Fruit fly (Drosophila melanogaster) whole organism, embryonic: ENCODE data around the gene CG10226.

ENCODE experiments used
- Abd-B ChIP-seq: fragments of 200-800 bp; sonication (Bioruptor generic); optimal IDR thresholded peaks from 2 replicates; lab custom pipeline; 2018; ENCODE audit warnings: missing biosample characterization, mild to moderate bottlenecking, missing genetic modification characterization, moderate library complexity
- Asciz ChIP-seq: fragments of 200-800 bp; sonication (Bioruptor generic); optimal IDR thresholded peaks from 2 replicates; lab custom pipeline; 2017; ENCODE audit warnings: missing biosample characterization, mild to moderate bottlenecking, missing genetic modification characterization, missing genetic modification reagents
- B-H1 ChIP-seq: fragments of 200-800 bp; sonication (Bioruptor generic); IDR thresholded peaks from 3 replicates; pipeline ENCODE4 v1.3.6; 2022; ENCODE audit warnings: missing biosample characterization, missing genetic modification characterization
- Bdp1 ChIP-seq: fragments of 200-800 bp; sonication (Bioruptor generic); optimal IDR thresholded peaks from 3 replicates; lab custom pipeline; 2016; ENCODE audit warnings: missing biosample characterization, missing genetic modification characterization
- CG11085 ChIP-seq: fragments of 200-800 bp; sonication (Bioruptor generic); IDR thresholded peaks from 2 replicates; pipeline ENCODE4 v1.3.6; 2022; ENCODE audit warnings: missing biosample characterization, missing genetic modification characterization
- CG11093 ChIP-seq: fragments of 200-800 bp; sonication (Bioruptor generic); IDR thresholded peaks from 3 replicates; pipeline ENCODE4 v1.3.6; 2022; ENCODE audit warnings: missing biosample characterization, missing genetic modification characterization
- CG11696 ChIP-seq: fragments of 200-800 bp; sonication (Bioruptor generic); IDR thresholded peaks from 2 replicates; pipeline ENCODE4 v1.3.6; 2022; ENCODE audit warnings: missing biosample characterization, missing genetic modification characterization
- CG1233 ChIP-seq: fragments of 200-800 bp; sonication (Bioruptor generic); optimal IDR thresholded peaks from 4 replicates; lab custom pipeline; 2018; ENCODE audit warnings: missing biosample characterization, mild to moderate bottlenecking, missing genetic modification characterization
- CG12744 ChIP-seq: fragments of 200-800 bp; sonication (Bioruptor generic); optimal IDR thresholded peaks from 2 replicates; lab custom pipeline; 2016; ENCODE audit warnings: missing biosample characterization, missing genetic modification characterization
- CG16815 ChIP-seq: fragments of 200-800 bp; sonication (Bioruptor generic); optimal IDR thresholded peaks from 3 replicates; lab custom pipeline; 2017; ENCODE audit warnings: missing biosample characterization, mild to moderate bottlenecking, missing genetic modification characterization
- CG33557 ChIP-seq: fragments of 200-800 bp; sonication (Bioruptor generic); optimal IDR thresholded peaks from 2 replicates; lab custom pipeline; 2019; ENCODE audit warnings: missing biosample characterization, mild to moderate bottlenecking, missing genetic modification characterization, moderate library complexity
- CG3726 ChIP-seq: fragments of 200-800 bp; sonication (Bioruptor generic); IDR thresholded peaks from 3 replicates; pipeline ENCODE4, ENCODE4 v1.3.6; 2022; ENCODE audit warnings: missing biosample characterization, missing genetic modification characterization
- CG6683 ChIP-seq: fragments of 200-800 bp; sonication (Bioruptor generic); optimal IDR thresholded peaks from 2 replicates; lab custom pipeline; 2017; ENCODE audit warnings: missing biosample characterization, mild to moderate bottlenecking, missing genetic modification characterization, missing genetic modification reagents
- CG6765 ChIP-seq: fragments of 200-800 bp; sonication (Bioruptor generic); optimal IDR thresholded peaks from 3 replicates; lab custom pipeline; 2017; ENCODE audit warnings: missing biosample characterization, mild to moderate bottlenecking, missing genetic modification characterization
- CG7271 ChIP-seq: fragments of 200-800 bp; sonication (Bioruptor generic); optimal IDR thresholded peaks from 2 replicates; lab custom pipeline; 2018; ENCODE audit warnings: missing biosample characterization, mild to moderate bottlenecking, missing genetic modification characterization, moderate library complexity
- CG8359 ChIP-seq: fragments of 200-800 bp; sonication (Bioruptor generic); optimal IDR thresholded peaks from 2 replicates; lab custom pipeline; 2017; ENCODE audit warnings: missing biosample characterization, mild to moderate bottlenecking, missing genetic modification characterization, borderline replicate concordance
- CG9215 ChIP-seq: fragments of 200-800 bp; sonication (Bioruptor generic); IDR thresholded peaks from 2 replicates; pipeline ENCODE4 v1.3.6; 2022; ENCODE audit warnings: missing biosample characterization, missing genetic modification characterization
- CG9609 ChIP-seq: fragments of 200-800 bp; sonication (Bioruptor generic); optimal IDR thresholded peaks from 3 replicates; lab custom pipeline; 2016; ENCODE audit warnings: missing biosample characterization, missing genetic modification characterization
- CTCF ChIP-seq: fragments of 200-800 bp; sonication (Bioruptor generic); optimal IDR thresholded peaks from 2 replicates; lab custom pipeline; 2017; ENCODE audit warnings: missing biosample characterization, mild to moderate bottlenecking, missing genetic modification characterization, moderate library complexity
- CoRest ChIP-seq: fragments of 200-800 bp; sonication (Bioruptor generic); optimal IDR thresholded peaks from 3 replicates; lab custom pipeline; 2018; ENCODE audit warnings: missing biosample characterization, mild to moderate bottlenecking, missing genetic modification characterization, moderate library complexity
- D19A ChIP-seq: fragments of 200-800 bp; optimal IDR thresholded peaks from 3 replicates; lab custom pipeline; 2019; ENCODE audit warnings: missing biosample characterization, mild to moderate bottlenecking, missing genetic modification characterization, moderate library complexity
- Dad ChIP-seq: fragments of 200-800 bp; sonication (Bioruptor generic); optimal IDR thresholded peaks from 3 replicates; lab custom pipeline; 2016; ENCODE audit warnings: missing biosample characterization, missing genetic modification characterization
- Dll ChIP-seq: fragments of 200-800 bp; sonication (Bioruptor generic); IDR thresholded peaks from 4 replicates; pipeline ENCODE4 v1.3.6; 2022; ENCODE audit warnings: missing biosample characterization, missing genetic modification characterization; ENCODE audit not compliant: partially characterized antibody
- Elba2 ChIP-seq: fragments of 200-800 bp; sonication (Bioruptor generic); optimal IDR thresholded peaks from 3 replicates; lab custom pipeline; 2016; ENCODE audit warnings: missing biosample characterization, missing genetic modification characterization
- Hr39 ChIP-seq: fragments of >200 bp; optimal IDR thresholded peaks from 2 replicates; lab custom pipeline; 2017
- Rfx ChIP-seq: fragments of 200-800 bp; sonication (Bioruptor generic); IDR thresholded peaks from 2 replicates; pipeline ENCODE4 v1.3.6; 2022; ENCODE audit warnings: missing biosample characterization, missing genetic modification characterization
- Sin3A ChIP-seq: fragments of >200 bp; optimal IDR thresholded peaks from 2 replicates; lab custom pipeline; 2018
- Sry-δ ChIP-seq: fragments of 200-800 bp; sonication (Bioruptor generic); optimal IDR thresholded peaks from 2 replicates; lab custom pipeline; 2016; ENCODE audit warnings: missing biosample characterization, missing genetic modification characterization
- br ChIP-seq: fragments of >200 bp; optimal IDR thresholded peaks from 2 replicates; lab custom pipeline; 2017
- caup ChIP-seq: fragments of 200-800 bp; sonication (Bioruptor generic); optimal IDR thresholded peaks from 3 replicates; lab custom pipeline; 2017; ENCODE audit warnings: missing biosample characterization, mild to moderate bottlenecking, missing genetic modification characterization, moderate library complexity; ENCODE audit not compliant: severe bottlenecking
- chinmo ChIP-seq: fragments of 200-800 bp; sonication (Bioruptor generic); IDR thresholded peaks from 4 replicates; pipeline ENCODE4 v1.3.6; 2022; ENCODE audit warnings: missing biosample characterization, missing genetic modification characterization; ENCODE audit not compliant: partially characterized antibody
- crc ChIP-seq: fragments of 200-800 bp; sonication (Bioruptor generic); optimal IDR thresholded peaks from 2 replicates; lab custom pipeline; 2016; ENCODE audit warnings: missing biosample characterization, missing genetic modification characterization
- dan ChIP-seq: fragments of 200-800 bp; sonication (Bioruptor generic); IDR thresholded peaks from 2 replicates; pipeline ENCODE4 v1.3.6; 2022; ENCODE audit warnings: missing biosample characterization, missing genetic modification characterization
- dysf ChIP-seq: fragments of 200-800 bp; sonication (Bioruptor generic); IDR thresholded peaks from 3 replicates; pipeline ENCODE4 v1.3.6; 2022; ENCODE audit warnings: missing biosample characterization, missing genetic modification characterization
- fru ChIP-seq: fragments of >200 bp; optimal IDR thresholded peaks from 2 replicates; lab custom pipeline; 2017
- gcm ChIP-seq: fragments of 200-800 bp; sonication (Bioruptor generic); optimal IDR thresholded peaks from 2 replicates; lab custom pipeline; 2019; ENCODE audit warnings: missing biosample characterization, mild to moderate bottlenecking, missing genetic modification characterization, moderate library complexity
- grn ChIP-seq: fragments of 200-800 bp; sonication (Bioruptor generic); optimal IDR thresholded peaks from 3 replicates; lab custom pipeline; 2017; ENCODE audit warnings: missing biosample characterization, missing genetic modification characterization
- her ChIP-seq: fragments of 200-800 bp; sonication (Bioruptor generic); optimal IDR thresholded peaks from 2 replicates; lab custom pipeline; 2016; ENCODE audit warnings: missing biosample characterization, missing genetic modification characterization
- insv ChIP-seq, 2 experiments: fragments of 200-800 bp; sonication (Bioruptor generic); optimal IDR thresholded peaks; 3 replicates each; lab custom pipeline; 2016 to 2018; ENCODE audit warnings: missing biosample characterization in 2 of 2, missing genetic modification characterization in 2 of 2
- jing ChIP-seq: fragments of 200-800 bp; sonication (Bioruptor generic); optimal IDR thresholded peaks from 2 replicates; lab custom pipeline; 2018; ENCODE audit warnings: missing biosample characterization, mild to moderate bottlenecking, missing genetic modification characterization
- ken ChIP-seq: fragments of 200-800 bp; sonication (Bioruptor generic); IDR thresholded peaks from 3 replicates; pipeline ENCODE4 v1.3.6; 2022; ENCODE audit warnings: missing biosample characterization, missing genetic modification characterization
- nerfin-1 ChIP-seq: fragments of 200-800 bp; sonication (Bioruptor generic); optimal IDR thresholded peaks from 3 replicates; lab custom pipeline; 2019; ENCODE audit warnings: missing biosample characterization, mild to moderate bottlenecking, missing genetic modification characterization, moderate library complexity
- org-1 ChIP-seq: fragments of 200-800 bp; sonication (Bioruptor generic); optimal IDR thresholded peaks from 2 replicates; lab custom pipeline; 2017; ENCODE audit warnings: missing biosample characterization, missing genetic modification characterization
- phol ChIP-seq: fragments of 200-800 bp; sonication (Bioruptor generic); optimal IDR thresholded peaks from 3 replicates; lab custom pipeline; 2018; ENCODE audit warnings: missing biosample characterization, mild to moderate bottlenecking, missing genetic modification characterization, moderate library complexity
- rib ChIP-seq: fragments of 200-800 bp; sonication (Bioruptor generic); IDR thresholded peaks from 2 replicates; pipeline ENCODE4 v1.3.6; 2022; ENCODE audit warnings: missing biosample characterization, missing genetic modification characterization
- run ChIP-seq: fragments of 200-800 bp; sonication (Bioruptor generic); optimal IDR thresholded peaks from 3 replicates; lab custom pipeline; 2018; ENCODE audit warnings: missing biosample characterization, mild to moderate bottlenecking, missing genetic modification characterization
- sd ChIP-seq: fragments of 200-800 bp; sonication (Bioruptor generic); optimal IDR thresholded peaks from 3 replicates; lab custom pipeline; 2018; ENCODE audit warnings: missing biosample characterization, mild to moderate bottlenecking, missing genetic modification characterization, moderate library complexity
- slp2 ChIP-seq: fragments of 200-800 bp; sonication (Bioruptor generic); optimal IDR thresholded peaks from 2 replicates; lab custom pipeline; 2016; ENCODE audit warnings: missing biosample characterization, missing genetic modification characterization
- sr ChIP-seq: fragments of 200-800 bp; sonication (Bioruptor generic); IDR thresholded peaks from 3 replicates; pipeline ENCODE4 v1.3.6; 2022; ENCODE audit warnings: missing biosample characterization, missing genetic modification characterization
- tna ChIP-seq: fragments of 200-800 bp; sonication (Bioruptor generic); IDR thresholded peaks from 2 replicates; pipeline ENCODE4 v1.3.6; 2022; ENCODE audit warnings: missing biosample characterization, missing genetic modification characterization; ENCODE audit not compliant: partially characterized antibody
- zf30C ChIP-seq: fragments of 200-800 bp; sonication (Bioruptor generic); optimal IDR thresholded peaks from 3 replicates; lab custom pipeline; 2018; ENCODE audit warnings: missing biosample characterization, mild to moderate bottlenecking, missing genetic modification characterization

CG10226 gene

dm6 chr3L:6192822-6193555 is 46.9 kb downstream of the CG10226 start, which contains the start of the genes Sf3b6 and Tnpo (continued):
- peak; percentile 84 for TF ChIP-seq Dll (GFP tag; lab: Robert Waterston, UW)
- no peak for TF ChIP-seq jing (GFP tag; lab: Kevin White, UChicago)
- TF ChIP-seq D19A: no peak
- no peak for TF ChIP-seq CTCF
- peak; percentile 88 for TF ChIP-seq Rfx (GFP tag; lab: Robert Waterston, UW)
- no peak for TF ChIP-seq fru
- TF ChIP-seq Bdp1 (GFP tag; lab: Kevin White, UChicago): peak; percentile 63
- TF ChIP-seq CG16815 (GFP tag; lab: Kevin White, UChicago): peak; percentile 89
- no peak for TF ChIP-seq tna (GFP tag; lab: Robert Waterston, UW)
- TF ChIP-seq dysf (GFP tag; lab: Robert Waterston, UW): peak; percentile 89
- peak; percentile 31; the same call in 1 of the 2 replicates for TF ChIP-seq CG11696
- peak; percentile 9 for TF ChIP-seq her (GFP tag; lab: Kevin White, UChicago)
- peak; percentile 57; the same call in 1 of the 3 replicates for TF ChIP-seq CG3726 (GFP tag; lab: Robert Waterston, UW)
- TF ChIP-seq sd: no peak
- TF ChIP-seq insv (GFP tag; optimal IDR thresholded peaks at IDR 0.05; lab: Kevin White, UChicago): peak in 1 of 2 experiments; percentile 52
- TF ChIP-seq CG6765 (GFP tag; lab: Kevin White, UChicago): peak; percentile 35
- peak; percentile 83 for TF ChIP-seq CG33557
- TF ChIP-seq dan: peak; percentile 49; the same call in 1 of the 2 replicates
- no peak for TF ChIP-seq br
- peak; percentile 31 for TF ChIP-seq slp2 (GFP tag; lab: Kevin White, UChicago)
- peak; percentile 91 for TF ChIP-seq phol (tag; lab: Kevin White, UChicago)
- no peak for TF ChIP-seq crc (GFP tag; lab: Kevin White, UChicago)
- peak; percentile 72 for TF ChIP-seq Elba2 (GFP tag; lab: Kevin White, UChicago)
- TF ChIP-seq CG7271 (tag; lab: Kevin White, UChicago): peak; percentile 54
- TF ChIP-seq Abd-B (GFP tag; lab: Kevin White, UChicago): no peak
- TF ChIP-seq nerfin-1 (tag; lab: Kevin White, UChicago): peak; percentile 67
- TF ChIP-seq CG8359 (GFP tag; lab: Kevin White, UChicago): no peak
- no peak for TF ChIP-seq Hr39
- TF ChIP-seq caup (GFP tag; lab: Kevin White, UChicago): peak; percentile 73
- peak; percentile 74 for TF ChIP-seq CG1233 (GFP tag; lab: Kevin White, UChicago)
- TF ChIP-seq CoRest (tag; lab: Kevin White, UChicago): peak; percentile 93
- no peak for TF ChIP-seq Asciz
- TF ChIP-seq Sin3A (lab: Kevin White, UChicago): peak; percentile 81
- peak; percentile 8; the same call in 1 of the 3 replicates for TF ChIP-seq sr
- TF ChIP-seq rib (GFP tag; lab: Robert Waterston, UW): no peak
- peak; percentile 56 for TF ChIP-seq org-1 (GFP tag; lab: Kevin White, UChicago)
- TF ChIP-seq CG12744 (GFP tag; lab: Kevin White, UChicago): peak; percentile 44
- no peak for TF ChIP-seq chinmo (GFP tag; lab: Robert Waterston, UW)
- TF ChIP-seq CG11093 (GFP tag; lab: Robert Waterston, UW): peak; percentile 59; the same call in 2 of the 3 replicates
- peak; percentile 34 for TF ChIP-seq CG6683 (GFP tag; lab: Kevin White, UChicago)
- TF ChIP-seq CG11085 (GFP tag; lab: Robert Waterston, UW): peak; percentile 63
- peak; percentile 63; the same call in 2 of the 3 replicates for TF ChIP-seq B-H1 (GFP tag; lab: Robert Waterston, UW)
- peak; percentile 88 for TF ChIP-seq CG9215 (GFP tag; lab: Robert Waterston, UW)
- peak; percentile 87 for TF ChIP-seq Sry-δ (GFP tag; lab: Kevin White, UChicago)
- TF ChIP-seq Dad (GFP tag; lab: Kevin White, UChicago): peak; percentile 12
- no peak for TF ChIP-seq run (tag; lab: Kevin White, UChicago)
- no peak for TF ChIP-seq zf30C (GFP tag; lab: Kevin White, UChicago)
- no peak for TF ChIP-seq grn (GFP tag; lab: Kevin White, UChicago)
- TF ChIP-seq ken (GFP tag; lab: Robert Waterston, UW): peak; percentile 85
- peak; percentile 81 for TF ChIP-seq CG9609 (GFP tag; lab: Kevin White, UChicago)
- no peak for TF ChIP-seq gcm (GFP tag; lab: Kevin White, UChicago)
